Worm (Caenorhabditis elegans) whole organism, early embryonic: Measurements from ENCODE around the gene srbc-66.

Source experiments
- B0310.2 ChIP-seq: sonication (generic microtip); optimal IDR thresholded peaks from 2 replicates; lab custom pipeline; 2016; ENCODE audit warnings: mild to moderate bottlenecking, missing genetic modification characterization, missing compliant biosample characterization
- F13C5.2 ChIP-seq: sonication (generic microtip); optimal IDR thresholded peaks from 2 replicates; lab custom pipeline; 2017; ENCODE audit warnings: mild to moderate bottlenecking, missing genetic modification characterization, inconsistent platforms, missing compliant biosample characterization
- aly-1 ChIP-seq: sonication (generic microtip); optimal IDR thresholded peaks from 2 replicates; lab custom pipeline; 2016; ENCODE audit warnings: missing genetic modification characterization, missing compliant biosample characterization
- ama-1 ChIP-seq: fragments of 150-350 bp; optimal IDR thresholded peaks from 2 replicates; lab custom pipeline; 2014
- ceh-13 ChIP-seq: fragments of 200-800 bp; sonication (Bioruptor generic); optimal IDR thresholded peaks from 2 replicates; lab custom pipeline; 2018; ENCODE audit warnings: mild to moderate bottlenecking, missing genetic modification characterization, missing compliant biosample characterization
- ceh-36 ChIP-seq: sonication (generic microtip); optimal IDR thresholded peaks from 2 replicates; lab custom pipeline; 2016; ENCODE audit warnings: missing genetic modification characterization, inconsistent platforms, missing compliant biosample characterization
- ets-7 ChIP-seq: sonication (generic microtip); optimal IDR thresholded peaks from 2 replicates; lab custom pipeline; 2016; ENCODE audit warnings: missing genotype, missing genetic modification characterization, missing compliant biosample characterization
- flt-1 ChIP-seq: fragments of 200-800 bp; sonication (Bioruptor generic); IDR thresholded peaks from 2 replicates; pipeline ENCODE4 v1.3.6; 2022; ENCODE audit warnings: missing genetic modification characterization, missing compliant biosample characterization
- hmbx-1 ChIP-seq: sonication (generic microtip); optimal IDR thresholded peaks from 2 replicates; lab custom pipeline; 2016; ENCODE audit warnings: mild to moderate bottlenecking, missing genetic modification characterization, missing compliant biosample characterization
- sea-1 ChIP-seq: fragments of 200-800 bp; sonication (Bioruptor generic); conservative IDR thresholded peaks from 2 replicates; pipeline ENCODE4 v1.3.6; 2022; ENCODE audit warnings: missing genetic modification characterization, missing compliant biosample characterization
- tbx-11 ChIP-seq: fragments of 200-800 bp; sonication (Bioruptor generic); IDR thresholded peaks from 2 replicates; pipeline ENCODE4 v1.3.6; 2022; ENCODE audit warnings: missing genetic modification characterization, missing compliant biosample characterization
- tbx-37 ChIP-seq: fragments of 200-800 bp; sonication (Bioruptor generic); conservative IDR thresholded peaks from 2 replicates; pipeline ENCODE4 v1.3.6; 2022; ENCODE audit warnings: missing genetic modification reagents, missing genetic modification characterization, missing compliant biosample characterization
- tra-4 ChIP-seq: sonication (generic microtip); optimal IDR thresholded peaks from 2 replicates; lab custom pipeline; 2017; ENCODE audit warnings: missing genetic modification characterization, missing compliant biosample characterization

- TF ChIP-seq ets-7 (tag; lab: Kevin White, UChicago) (no peak), flt-1 (GFP tag; lab: Robert Waterston, UW) (no peak), sea-1 (GFP tag; lab: Robert Waterston, UW) (no peak), tra-4 (tag; lab: Kevin White, UChicago) (no peak), ama-1 (no peak), B0310.2 (tag; lab: Kevin White, UChicago) (no peak), tbx-37 (no peak), aly-1 (tag; lab: Kevin White, UChicago) (no peak), ceh-36 (no peak), ceh-13 (no peak), F13C5.2 (tag; lab: Kevin White, UChicago) (no peak), hmbx-1 (tag; lab: Kevin White, UChicago) (no peak), tbx-11 (GFP tag; lab: Robert Waterston, UW) (no peak)
These were observed 48.7 kb downstream of the srbc-66 start for ce11 chrV:3579248-3579647.
